Worm (Caenorhabditis elegans) whole organism, midembryonic: Measurements from ENCODE around the gene ugt-40.

Source experiments
- T22C8.4 ChIP-seq: fragments of 200-800 bp; sonication (Bioruptor generic); IDR thresholded peaks from 2 replicates; pipeline ENCODE4 v1.3.6; 2022; ENCODE audit warnings: missing genetic modification characterization, missing compliant biosample characterization
- cog-1 ChIP-seq: sonication (generic microtip); optimal IDR thresholded peaks from 2 replicates; lab custom pipeline; 2016; ENCODE audit warnings: missing genetic modification characterization, missing compliant biosample characterization
- flt-1 ChIP-seq: fragments of 200-800 bp; sonication (Bioruptor generic); IDR thresholded peaks from 2 replicates; pipeline ENCODE4 v1.3.6; 2022; ENCODE audit warnings: missing genetic modification characterization, missing compliant biosample characterization
- klf-2 ChIP-seq: fragments of 200-800 bp; sonication (Bioruptor generic); conservative IDR thresholded peaks from 2 replicates; pipeline ENCODE4 v1.3.6; 2022; ENCODE audit warnings: missing genetic modification reagents, missing genetic modification characterization, missing compliant biosample characterization
- med-1 ChIP-seq: sonication (generic microtip); optimal IDR thresholded peaks from 2 replicates; lab custom pipeline; 2017; ENCODE audit warnings: missing genetic modification characterization, mild to moderate bottlenecking, missing compliant biosample characterization, antibody characterized with exemption, missing genetic modification reagents; ENCODE audit not compliant: insufficient read depth
- ref-1 ChIP-seq: fragments of 200-800 bp; sonication (Bioruptor generic); conservative IDR thresholded peaks from 2 replicates; pipeline ENCODE4 v1.3.6; 2022; ENCODE audit warnings: missing genetic modification reagents, missing genetic modification characterization, missing compliant biosample characterization
- tab-1 ChIP-seq: fragments of 200-800 bp; sonication (Bioruptor generic); IDR thresholded peaks from 2 replicates; pipeline ENCODE4 v1.3.6; 2022; ENCODE audit warnings: missing genetic modification characterization, missing compliant biosample characterization
- ztf-23 ChIP-seq: fragments of 200-800 bp; sonication (Bioruptor generic); IDR thresholded peaks from 2 replicates; pipeline ENCODE4 v1.3.6; 2022; ENCODE audit warnings: missing genetic modification reagents, missing genetic modification characterization, missing compliant biosample characterization
- ztf-29 ChIP-seq: fragments of 200-800 bp; sonication (Bioruptor generic); IDR thresholded peaks from 2 replicates; pipeline ENCODE4 v1.3.6; 2022; ENCODE audit warnings: missing genetic modification reagents, missing genetic modification characterization, missing compliant biosample characterization

The ugt-40 gene

ce11 chrV:7141864-7142263 lies at the start of gene ugt-40:
TSS of gene ugt-40 (minus strand) at chrV:7141964.
- TF ChIP-seq flt-1 (GFP tag; lab: Robert Waterston, UW): no peak
- TF ChIP-seq ref-1 (GFP tag; lab: Robert Waterston, UW): no peak
- TF ChIP-seq cog-1 (tag; lab: Kevin White, UChicago): no peak
- TF ChIP-seq tab-1: no peak
- TF ChIP-seq klf-2 (GFP tag; lab: Robert Waterston, UW): no peak
- TF ChIP-seq med-1 (GFP tag; lab: Kevin White, UChicago): no peak
- no peak for TF ChIP-seq T22C8.4
- TF ChIP-seq ztf-29: no peak
- TF ChIP-seq ztf-23 (GFP tag; lab: Robert Waterston, UW): no peak

- TF ChIP-seq ztf-29: no peak
- no peak for TF ChIP-seq ztf-23 (GFP tag; lab: Robert Waterston, UW)
- TF ChIP-seq cog-1 (tag; lab: Kevin White, UChicago): no peak
- TF ChIP-seq tab-1: no peak
- no peak for TF ChIP-seq ref-1 (GFP tag; lab: Robert Waterston, UW)
- no peak for TF ChIP-seq med-1 (GFP tag; lab: Kevin White, UChicago)
- TF ChIP-seq flt-1 (GFP tag; lab: Robert Waterston, UW): no peak
- TF ChIP-seq klf-2 (GFP tag; lab: Robert Waterston, UW): no peak
- no peak for TF ChIP-seq T22C8.4
These were observed 45.5 kb upstream of the ugt-40 start for ce11 chrV:7187295-7187694.

- no peak for TF ChIP-seq T22C8.4
- no peak for TF ChIP-seq cog-1 (tag; lab: Kevin White, UChicago)
- no peak for TF ChIP-seq klf-2 (GFP tag; lab: Robert Waterston, UW)
- TF ChIP-seq ztf-23 (GFP tag; lab: Robert Waterston, UW): no peak
- TF ChIP-seq tab-1: no peak
- TF ChIP-seq ref-1 (GFP tag; lab: Robert Waterston, UW): no peak
- no peak for TF ChIP-seq flt-1 (GFP tag; lab: Robert Waterston, UW)
- no peak for TF ChIP-seq med-1 (GFP tag; lab: Kevin White, UChicago)
- no peak for TF ChIP-seq ztf-29
These were observed 44.8 kb upstream of the ugt-40 start for ce11 chrV:7186599-7186998.

ce11 chrV:7184549-7184948 lies 42.8 kb upstream of the ugt-40 start, which contains the start of gene pitr-5:
TSS of gene pitr-5 (plus strand) at chrV:7184849.
- TF ChIP-seq tab-1 (no peak), ztf-29 (no peak), ref-1 (GFP tag; lab: Robert Waterston, UW) (no peak), med-1 (GFP tag; lab: Kevin White, UChicago) (no peak), klf-2 (GFP tag; lab: Robert Waterston, UW) (no peak)

ce11 chrV:7178843-7179242 lies 37.1 kb upstream of the ugt-40 start, which contains the start of gene cpsf-2:
TSS of gene cpsf-2 (plus strand) at chrV:7179172.
- TF ChIP-seq tab-1 (no peak), flt-1 (GFP tag; lab: Robert Waterston, UW) (no peak), ztf-29 (no peak), ref-1 (GFP tag; lab: Robert Waterston, UW) (no peak), cog-1 (tag; lab: Kevin White, UChicago) (no peak), T22C8.4 (no peak), med-1 (GFP tag; lab: Kevin White, UChicago) (no peak), ztf-23 (GFP tag; lab: Robert Waterston, UW) (no peak), klf-2 (GFP tag; lab: Robert Waterston, UW) (no peak)

ce11 chrV:7175201-7175600 lies 33.4 kb upstream of the ugt-40 start, which contains the start of gene lgc-39:
TSS of gene lgc-39 (plus strand) at chrV:7175501.
- no peak for TF ChIP-seq flt-1 (GFP tag; lab: Robert Waterston, UW)

ce11 chrV:7166709-7167108 lies 24.9 kb upstream of the ugt-40 start, which contains the start of gene ugt-36:
TSS of gene ugt-36 (plus strand) at chrV:7167009.
- TF ChIP-seq med-1 (GFP tag; lab: Kevin White, UChicago): no peak
- no peak for TF ChIP-seq T22C8.4
- no peak for TF ChIP-seq tab-1
- TF ChIP-seq ztf-23 (GFP tag; lab: Robert Waterston, UW): no peak
- TF ChIP-seq ref-1 (GFP tag; lab: Robert Waterston, UW): no peak
- no peak for TF ChIP-seq flt-1 (GFP tag; lab: Robert Waterston, UW)
- TF ChIP-seq ztf-29: no peak
- no peak for TF ChIP-seq klf-2 (GFP tag; lab: Robert Waterston, UW)
- TF ChIP-seq cog-1 (tag; lab: Kevin White, UChicago): no peak

- TF ChIP-seq tab-1: no peak
These were observed 22.4 kb upstream of the ugt-40 start, which contains the start of gene srh-83 for ce11 chrV:7164210-7164609. TSS of gene srh-83 (plus strand) at chrV:7164510.

ce11 chrV:7163477-7164114 lies 21.8 kb upstream of the ugt-40 start, which contains the start of gene ugt-41:
TSS of gene ugt-41 (minus strand) at chrV:7163595.
- no peak for TF ChIP-seq T22C8.4
- TF ChIP-seq med-1 (GFP tag; lab: Kevin White, UChicago): no peak
- TF ChIP-seq ref-1 (GFP tag; lab: Robert Waterston, UW): no peak
- TF ChIP-seq ztf-29: no peak
- TF ChIP-seq klf-2 (GFP tag; lab: Robert Waterston, UW): no peak
- no peak for TF ChIP-seq cog-1 (tag; lab: Kevin White, UChicago)
- TF ChIP-seq ztf-23 (GFP tag; lab: Robert Waterston, UW): no peak
- TF ChIP-seq tab-1: no peak

ce11 chrV:7159391-7159790 lies 17.6 kb upstream of the ugt-40 start, which contains the start of gene str-204:
TSS of gene str-204 (plus strand) at chrV:7159691.
- TF ChIP-seq ref-1 (GFP tag; lab: Robert Waterston, UW) (no peak), flt-1 (GFP tag; lab: Robert Waterston, UW) (no peak)
